Worm (Caenorhabditis elegans) whole organism, L4/young adult: ENCODE measurements around the gene nspg-12.

Experiments
- W03F9.2 ChIP-seq: fragments of 150-350 bp; optimal IDR thresholded peaks from 2 replicates; lab custom pipeline; 2014; ENCODE audit warnings: missing biosample characterization, missing genetic modification characterization
- dao-5 ChIP-seq: sonication (generic microtip); optimal IDR thresholded peaks from 2 replicates; lab custom pipeline; 2016; ENCODE audit warnings: missing genotype, missing genetic modification characterization, moderate library complexity, missing compliant biosample characterization
- him-1 ChIP-seq: sonication (generic microtip); optimal IDR thresholded peaks from 2 replicates; lab custom pipeline; 2016; ENCODE audit warnings: missing genotype, missing genetic modification reagents, missing genetic modification characterization, missing compliant biosample characterization

nspg-12 gene

DNA sequence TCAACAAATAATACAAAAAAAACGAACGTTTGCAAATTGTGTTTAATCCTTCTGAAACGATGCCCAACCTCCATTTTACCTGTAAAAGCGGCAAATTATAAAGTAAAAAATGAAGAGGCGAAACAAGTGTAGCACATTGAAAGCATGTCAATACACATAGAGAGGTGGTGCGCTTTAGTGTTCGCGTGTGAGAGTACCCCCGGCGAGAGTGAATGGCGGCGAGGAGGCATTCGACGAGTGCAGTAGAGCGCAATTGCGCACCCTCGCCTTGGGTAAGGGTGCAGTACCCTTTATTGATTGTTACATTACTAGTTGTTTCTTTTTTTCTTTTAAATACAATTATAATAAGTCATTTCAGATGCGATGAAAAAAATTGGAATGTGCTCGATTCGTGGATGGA, 18.1 kb downstream of the nspg-12 start, which contains the start of gene hst-6:
TSS of gene hst-6 (plus strand) at position 353 of the 400 bp plus-strand sequence.
- TF ChIP-seq dao-5 (tag; lab: Kevin White, UChicago) (no peak), W03F9.2 (tag; lab: Kevin White, UChicago) (no peak), him-1 (tag; lab: Kevin White, UChicago) (no peak)

DNA sequence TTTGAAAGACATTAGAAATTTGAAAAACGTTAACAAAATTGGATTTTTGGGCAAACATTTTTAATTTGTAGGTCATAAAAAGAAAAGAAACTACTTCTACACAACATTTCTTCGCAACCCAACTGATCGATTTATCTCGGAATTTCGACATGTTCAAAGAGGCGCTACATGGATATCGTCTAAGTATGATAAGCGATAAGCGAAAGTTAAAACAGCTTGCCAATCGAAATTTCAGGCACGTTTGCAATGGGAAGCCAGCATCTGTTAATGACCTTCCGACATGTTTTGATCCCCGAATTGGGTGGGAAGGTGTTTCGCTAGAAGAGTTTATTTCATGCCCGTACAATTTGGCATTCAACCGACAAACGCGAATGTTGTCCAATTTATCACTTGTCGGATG, 19.7 kb downstream of the nspg-12 start:
- TF ChIP-seq him-1 (tag; lab: Kevin White, UChicago) (no peak), W03F9.2 (tag; lab: Kevin White, UChicago) (no peak), dao-5 (tag; lab: Kevin White, UChicago) (no peak)

DNA sequence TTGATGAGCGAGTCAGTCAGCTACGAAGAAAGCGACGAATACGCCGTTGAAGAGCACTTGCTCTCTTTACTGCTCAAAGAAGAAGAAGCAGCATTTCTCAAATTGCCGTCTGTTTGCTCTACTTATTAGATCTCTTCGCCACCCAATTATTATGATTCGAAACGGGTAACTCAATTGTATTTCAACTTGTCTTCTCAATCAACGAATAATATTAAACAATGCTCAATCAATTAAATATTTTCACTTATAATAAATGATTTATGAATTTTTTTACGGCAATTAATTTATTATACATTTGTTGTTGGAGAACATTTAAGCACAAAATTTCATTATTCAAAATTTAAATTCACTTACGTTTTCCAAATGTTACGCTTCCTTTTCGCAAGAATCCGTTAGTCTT, 21.1 kb downstream of the nspg-12 start:
- no peak for TF ChIP-seq W03F9.2 (tag; lab: Kevin White, UChicago)
- TF ChIP-seq him-1 (tag; lab: Kevin White, UChicago), result no peak
- no peak for TF ChIP-seq dao-5 (tag; lab: Kevin White, UChicago)

DNA sequence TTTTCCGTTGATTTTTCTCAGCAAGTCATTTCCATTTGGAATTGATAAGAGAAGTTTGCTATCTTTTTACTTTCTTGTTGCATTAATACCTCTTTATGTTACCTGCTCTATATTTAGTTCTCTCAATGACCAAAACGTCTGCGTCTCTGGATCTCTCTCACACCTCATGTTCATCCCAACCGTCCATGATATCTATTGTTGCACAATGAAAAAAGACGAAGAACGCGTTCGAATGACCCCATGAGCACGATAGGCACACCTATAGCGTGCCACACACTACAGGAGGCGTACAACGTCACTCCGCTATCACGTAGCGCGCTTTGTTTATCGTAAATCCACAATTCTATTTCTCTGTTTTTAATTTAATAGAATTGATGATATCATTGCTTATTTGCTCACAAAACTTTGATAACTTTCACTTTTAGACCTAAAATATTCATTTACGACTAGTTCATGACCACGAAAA, 22.1 kb downstream of the nspg-12 start, which contains the start of gene Y34B4A.2:
TSS of gene Y34B4A.2 (plus strand) at position 328 of the 466 bp plus-strand sequence.
- TF ChIP-seq W03F9.2 (tag; lab: Kevin White, UChicago), result no peak
- no peak for TF ChIP-seq him-1 (tag; lab: Kevin White, UChicago)
- TF ChIP-seq dao-5 (tag; lab: Kevin White, UChicago), result no peak

DNA sequence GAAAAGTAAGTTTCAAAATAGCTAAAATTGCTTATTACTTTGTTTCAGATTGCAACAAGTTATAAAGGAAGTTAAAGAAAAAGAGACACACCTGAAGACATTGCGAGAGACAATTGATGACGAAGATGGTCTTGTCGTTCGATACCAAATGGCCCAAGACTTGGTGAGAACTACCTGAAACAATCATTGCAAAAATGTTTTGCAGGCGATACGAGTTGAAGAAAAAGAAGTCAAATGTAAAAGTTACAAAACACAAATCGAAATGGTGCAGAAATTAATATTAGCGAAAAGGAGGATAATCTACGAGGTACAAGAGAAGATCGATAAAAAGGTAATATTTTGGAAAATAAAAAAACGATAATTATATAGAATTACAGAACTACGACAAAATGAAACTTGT, 22.6 kb downstream of the nspg-12 start, which contains the start of gene rga-8:
TSS of gene rga-8 (minus strand) at position 101 of the 400 bp plus-strand sequence.
- TF ChIP-seq dao-5 (tag; lab: Kevin White, UChicago) (no peak), W03F9.2 (tag; lab: Kevin White, UChicago) (no peak), him-1 (tag; lab: Kevin White, UChicago) (no peak)

DNA sequence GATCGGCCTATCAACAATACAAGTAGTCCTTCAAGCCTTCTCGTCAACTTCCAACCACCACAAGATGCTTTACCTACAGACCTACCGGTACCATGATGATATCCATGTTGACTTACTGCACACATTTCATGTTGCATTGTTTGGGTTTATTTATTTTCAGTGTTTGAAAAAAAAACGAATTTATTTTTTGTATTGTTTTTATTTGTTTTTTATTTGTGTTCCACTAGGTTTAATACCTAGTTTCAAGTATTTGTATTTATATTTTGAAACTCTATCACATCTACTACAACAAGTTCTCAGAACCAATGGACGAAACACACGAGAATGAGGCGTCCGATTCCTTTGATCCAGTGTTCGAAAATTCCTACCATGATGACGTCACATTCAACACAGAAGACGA, 26.4 kb downstream of the nspg-12 start, which contains the start of gene vps-41:
TSS of gene vps-41 (plus strand) at position 301 of the 400 bp plus-strand sequence.
- no peak for TF ChIP-seq him-1 (tag; lab: Kevin White, UChicago)
- no peak for TF ChIP-seq W03F9.2 (tag; lab: Kevin White, UChicago)
- no peak for TF ChIP-seq dao-5 (tag; lab: Kevin White, UChicago)

DNA sequence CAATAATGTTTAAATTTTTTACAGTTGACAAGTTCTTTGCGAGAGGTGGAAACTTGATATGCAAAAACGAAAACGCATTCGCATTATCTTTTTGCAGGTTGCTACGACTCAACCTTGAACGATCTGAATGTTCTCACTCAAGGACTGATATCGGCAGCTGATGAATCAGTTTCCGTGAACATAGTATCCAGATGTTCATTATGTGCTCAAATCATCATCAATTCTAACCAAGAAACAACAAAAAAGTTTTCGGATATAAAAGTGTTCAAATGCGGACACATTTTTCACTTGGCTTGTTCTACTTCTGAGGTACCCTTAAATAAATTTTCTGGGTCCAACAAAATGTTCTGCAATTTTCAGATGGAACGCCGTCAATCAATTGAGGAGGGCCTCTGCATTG, 32.0 kb downstream of the nspg-12 start:
- TF ChIP-seq him-1 (tag; lab: Kevin White, UChicago) (no peak), W03F9.2 (tag; lab: Kevin White, UChicago) (no peak), dao-5 (tag; lab: Kevin White, UChicago) (no peak)

DNA sequence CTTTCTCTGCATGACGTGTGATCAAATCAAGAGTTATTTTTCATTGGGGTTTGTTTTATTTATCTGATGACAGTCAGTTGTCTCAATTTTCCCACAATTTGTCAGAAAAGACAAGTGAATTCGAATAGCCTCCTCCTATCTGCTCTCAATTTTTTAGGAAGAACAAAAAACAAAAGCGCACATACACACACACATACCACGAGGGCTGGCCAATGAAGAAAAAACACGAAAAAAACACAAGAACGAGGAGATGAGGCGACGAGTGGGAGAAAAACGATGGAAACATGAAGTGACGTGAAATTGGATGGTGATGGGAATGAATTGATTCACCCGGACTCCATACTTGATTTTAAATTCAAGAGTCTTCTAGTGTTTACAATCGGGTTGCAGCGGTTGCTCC, 36.8 kb downstream of the nspg-12 start:
- TF ChIP-seq dao-5 (tag; lab: Kevin White, UChicago), result no peak
- no peak for TF ChIP-seq W03F9.2 (tag; lab: Kevin White, UChicago)
- no peak for TF ChIP-seq him-1 (tag; lab: Kevin White, UChicago)

DNA sequence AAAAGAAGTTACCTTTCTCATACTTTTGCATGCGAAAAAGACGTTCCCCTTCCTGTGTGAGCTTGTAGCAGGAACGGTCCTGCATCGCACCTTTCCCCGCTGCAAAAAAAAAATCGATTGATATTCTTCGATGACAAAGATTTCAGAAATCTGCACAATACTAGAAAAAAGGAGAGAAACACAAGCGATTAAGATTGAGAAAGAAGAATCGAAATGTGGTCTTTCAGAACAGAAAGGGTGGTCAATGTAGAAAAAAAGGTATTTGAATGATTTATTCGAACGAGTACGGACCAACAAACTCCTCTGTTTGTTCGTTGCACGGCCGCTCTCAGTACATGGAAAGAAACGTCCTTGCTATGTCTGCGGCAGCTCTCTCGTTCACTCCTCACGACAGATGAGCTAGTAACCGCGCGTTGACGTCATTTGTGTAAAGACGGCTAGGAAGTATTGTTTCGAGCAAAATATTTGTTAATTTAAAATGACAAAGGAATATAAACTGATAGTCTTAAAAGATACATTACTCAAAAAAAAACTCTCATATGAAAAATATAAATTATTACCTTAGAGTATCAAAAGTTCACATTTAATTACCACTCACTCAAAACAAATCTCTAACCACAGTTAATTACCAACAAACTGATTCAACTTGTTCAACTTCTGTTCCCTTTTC, 41.0 kb downstream of the nspg-12 start, which contains the start of gene ift-81:
TSS of gene ift-81 (plus strand) at position 620 of the 670 bp plus-strand sequence.
- TF ChIP-seq W03F9.2 (tag; lab: Kevin White, UChicago) (no peak), him-1 (tag; lab: Kevin White, UChicago) (peak; percentile 26), dao-5 (tag; lab: Kevin White, UChicago) (no peak)

DNA sequence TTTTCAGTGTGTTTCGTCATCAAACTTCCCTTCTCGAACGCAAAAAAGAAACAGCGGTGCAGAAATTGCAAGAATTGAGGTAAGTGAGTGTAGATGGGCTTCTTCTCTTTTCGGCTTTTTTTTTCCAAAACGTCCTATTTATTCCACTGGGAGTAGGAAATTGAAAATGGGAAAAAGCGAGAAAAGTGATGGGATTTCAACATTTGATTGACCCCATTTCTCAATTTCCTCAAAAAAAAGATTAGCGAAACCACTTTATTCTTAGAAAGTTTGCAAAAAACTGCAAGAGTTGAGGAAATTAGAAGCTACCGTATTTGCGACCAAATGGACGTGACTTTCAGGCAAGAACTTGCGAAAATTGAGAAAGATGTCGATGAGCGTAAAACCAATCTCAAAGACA, 46.4 kb downstream of the nspg-12 start, which contains the start of gene ags-3:
TSS of gene ags-3 (minus strand) at position 101 of the 400 bp plus-strand sequence.
- TF ChIP-seq dao-5 (tag; lab: Kevin White, UChicago) (no peak), him-1 (tag; lab: Kevin White, UChicago) (no peak), W03F9.2 (tag; lab: Kevin White, UChicago) (no peak)
